In the genomic region with DNA sequence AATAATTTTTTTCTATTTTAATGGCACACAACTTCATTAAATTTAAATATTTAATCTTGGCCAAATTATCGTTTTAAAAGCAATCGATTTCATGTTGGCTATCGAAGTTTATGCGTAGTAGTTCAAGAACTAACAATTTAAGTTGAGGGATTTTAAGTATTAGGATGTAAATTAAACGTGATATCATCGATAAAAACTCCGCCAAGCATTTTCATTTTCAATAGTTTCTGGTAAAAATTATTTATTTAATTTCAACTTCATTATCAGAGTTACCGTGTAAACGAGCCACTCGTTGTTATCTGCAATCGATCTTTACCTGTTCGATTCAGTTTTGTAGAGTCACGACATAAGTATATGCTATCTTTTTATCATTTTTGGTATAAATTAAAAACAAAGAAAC, we compare ENCODE assay signal across 1 fruit fly cellular context.
TF ChIP-seq lines count a peak whose summit lies in the region.

No protein-coding gene starts in this region.

TF ChIP-seq in whole organism, embryonic, 481 proteins besides CTCF, POLR2A, EP300 and RAD21 (continued from another document and continues in another):
- peak; percentile 93 for TF ChIP-seq Mes4 (GFP tag; optimal IDR thresholded peaks at IDR 0.05; lab: Kevin White, UChicago)
- TF ChIP-seq Tbp (GFP tag; optimal IDR thresholded peaks at IDR 0.05; lab: Kevin White, UChicago): no peak
- TF ChIP-seq Hr51 (GFP tag; optimal IDR thresholded peaks at IDR 0.05; lab: Kevin White, UChicago): peak; percentile 92 to 99
- peak; percentile 96 for TF ChIP-seq CG12155 (GFP tag; optimal IDR thresholded peaks at IDR 0.05; lab: Kevin White, UChicago)
- peak; percentile 97 for TF ChIP-seq Fer2 (tag; optimal IDR thresholded peaks at IDR 0.05; lab: Kevin White, UChicago)
- TF ChIP-seq ssp (GFP tag; IDR thresholded peaks at IDR 0.05; lab: Robert Waterston, UW): peak; percentile 76
- TF ChIP-seq Fer3 (tag; optimal IDR thresholded peaks at IDR 0.05; lab: Kevin White, UChicago): peak; percentile 99
- TF ChIP-seq MESR4 (GFP tag; optimal IDR thresholded peaks at IDR 0.05; lab: Kevin White, UChicago): peak; percentile 73
- TF ChIP-seq CG11696 (GFP tag; IDR thresholded peaks at IDR 0.05; lab: Robert Waterston, UW): peak; percentile 95
- peak; percentile 97 for TF ChIP-seq caup (GFP tag; optimal IDR thresholded peaks at IDR 0.05; lab: Kevin White, UChicago; ENCODE audit: severe bottlenecking)
- peak; percentile 91 for TF ChIP-seq CG8765 (GFP tag; IDR thresholded peaks at IDR 0.05; lab: Robert Waterston, UW)
- no peak for TF ChIP-seq Trl (optimal IDR thresholded peaks at IDR 0.05; lab: Kevin White, UChicago)
- TF ChIP-seq Trl (GFP tag; optimal IDR thresholded peaks at IDR 0.05; lab: Kevin White, UChicago): peak; percentile 95
- TF ChIP-seq org-1 (GFP tag; optimal IDR thresholded peaks at IDR 0.05; lab: Kevin White, UChicago): peak; percentile 90
- TF ChIP-seq Asciz (GFP tag; optimal IDR thresholded peaks at IDR 0.05; lab: Kevin White, UChicago): peak; percentile 98
- peak; percentile 74 for TF ChIP-seq Sry-β (GFP tag; optimal IDR thresholded peaks at IDR 0.05; lab: Kevin White, UChicago)
- TF ChIP-seq CG17361 (GFP tag; IDR thresholded peaks at IDR 0.05; lab: Robert Waterston, UW): peak; percentile 98
- TF ChIP-seq Stat92E (GFP tag; optimal IDR thresholded peaks at IDR 0.05; lab: Kevin White, UChicago): peak in 1 of 3 experiments; percentile 95
- peak; percentile 96 for TF ChIP-seq H2.0 (GFP tag; IDR thresholded peaks at IDR 0.05; lab: Robert Waterston, UW)
- peak; percentile 98 for TF ChIP-seq CG6683 (GFP tag; optimal IDR thresholded peaks at IDR 0.05; lab: Kevin White, UChicago)
- TF ChIP-seq BEAF-32 (GFP tag; optimal IDR thresholded peaks at IDR 0.05; lab: Kevin White, UChicago): peak; percentile 46
- TF ChIP-seq CG4328 (GFP tag; optimal IDR thresholded peaks at IDR 0.05; lab: Kevin White, UChicago): peak; percentile 97
- peak; percentile 94 for TF ChIP-seq Dad (GFP tag; optimal IDR thresholded peaks at IDR 0.05; lab: Kevin White, UChicago)
- TF ChIP-seq NC2β (GFP tag; optimal IDR thresholded peaks at IDR 0.05; lab: Kevin White, UChicago): peak; percentile 99
- TF ChIP-seq CG17328 (GFP tag; IDR thresholded peaks at IDR 0.05; lab: Robert Waterston, UW): peak; percentile 98
- peak; percentile 86 for TF ChIP-seq Neu2 (GFP tag; optimal IDR thresholded peaks at IDR 0.05; lab: Kevin White, UChicago; ENCODE audit: borderline replicate concordance)
- no peak for TF ChIP-seq CG42726 (GFP tag; IDR thresholded peaks at IDR 0.05; lab: Robert Waterston, UW; ENCODE audit: partially characterized antibody)
- TF ChIP-seq bigmax (GFP tag; optimal IDR thresholded peaks at IDR 0.05; lab: Kevin White, UChicago): peak; percentile 74
- TF ChIP-seq tx (GFP tag; optimal IDR thresholded peaks at IDR 0.05; lab: Kevin White, UChicago): peak; percentile 84
- peak; percentile 95 for TF ChIP-seq run (tag; optimal IDR thresholded peaks at IDR 0.05; lab: Kevin White, UChicago)
- TF ChIP-seq ATbp (GFP tag; optimal IDR thresholded peaks at IDR 0.05; lab: Kevin White, UChicago): peak; percentile 99
- TF ChIP-seq Sox100B (GFP tag; optimal IDR thresholded peaks at IDR 0.05; lab: Kevin White, UChicago): peak; percentile 98
- TF ChIP-seq CG2116 (GFP tag; optimal IDR thresholded peaks at IDR 0.05; lab: Kevin White, UChicago): peak; percentile 91
- peak; percentile 88 for TF ChIP-seq fu2 (GFP tag; optimal IDR thresholded peaks at IDR 0.05; lab: Kevin White, UChicago)
- TF ChIP-seq PHDP (tag; optimal IDR thresholded peaks at IDR 0.05; lab: Kevin White, UChicago): peak; percentile 99
- TF ChIP-seq CG12299 (tag; optimal IDR thresholded peaks at IDR 0.05; lab: Kevin White, UChicago): peak; percentile 98
- peak; percentile 95 for TF ChIP-seq D19B (GFP tag; optimal IDR thresholded peaks at IDR 0.05; lab: Kevin White, UChicago)
- TF ChIP-seq CG9437 (GFP tag; optimal IDR thresholded peaks at IDR 0.05; lab: Kevin White, UChicago): peak; percentile 92
- peak; percentile 88 for TF ChIP-seq CG11085 (GFP tag; IDR thresholded peaks at IDR 0.05; lab: Robert Waterston, UW)
- TF ChIP-seq dysf (GFP tag; IDR thresholded peaks at IDR 0.05; lab: Robert Waterston, UW): peak; percentile 97
- peak; percentile 94 for TF ChIP-seq Mrtf (GFP tag; IDR thresholded peaks at IDR 0.05; lab: Robert Waterston, UW)
- peak; percentile 98 for TF ChIP-seq CG1233 (GFP tag; optimal IDR thresholded peaks at IDR 0.05; lab: Kevin White, UChicago)
- 0 out of 3 replicates have a peak, but pooled peaks have one; percentile 19 for TF ChIP-seq knrl (GFP tag; IDR thresholded peaks at IDR 0.05; lab: Robert Waterston, UW; ENCODE audit: partially characterized antibody)
- peak; percentile 97 for TF ChIP-seq Hmr (GFP tag; optimal IDR thresholded peaks at IDR 0.05; lab: Kevin White, UChicago)
- TF ChIP-seq Dip3 (GFP tag; optimal IDR thresholded peaks at IDR 0.05; lab: Kevin White, UChicago): peak; percentile 91
- peak; percentile 93; the same call in 2 of the 3 replicates for TF ChIP-seq B-H1 (GFP tag; IDR thresholded peaks at IDR 0.05; lab: Robert Waterston, UW)
- TF ChIP-seq CG10209 (GFP tag; optimal IDR thresholded peaks at IDR 0.05; lab: Kevin White, UChicago): peak; percentile 97
- peak; percentile 99 for TF ChIP-seq CG2712 (tag; optimal IDR thresholded peaks at IDR 0.05; lab: Kevin White, UChicago)
- peak; percentile 99 for TF ChIP-seq zfh1 (GFP tag; IDR thresholded peaks at IDR 0.05; lab: Robert Waterston, UW)
- TF ChIP-seq prd (optimal IDR thresholded peaks at IDR 0.05; lab: Kevin White, UChicago): no peak
- TF ChIP-seq prd (GFP tag; IDR thresholded peaks at IDR 0.05; lab: Robert Waterston, UW): peak; percentile 97
- TF ChIP-seq crp (GFP tag; optimal IDR thresholded peaks at IDR 0.05; lab: Kevin White, UChicago): peak in 1 of 2 experiments; percentile 67
- TF ChIP-seq so (GFP tag; IDR thresholded peaks at IDR 0.05; lab: Robert Waterston, UW): peak; percentile 98
- peak; percentile 98 for TF ChIP-seq CG14710 (tag; optimal IDR thresholded peaks at IDR 0.05; lab: Kevin White, UChicago)
- TF ChIP-seq Oaz (GFP tag; IDR thresholded peaks at IDR 0.05; lab: Robert Waterston, UW): peak; percentile 92
- TF ChIP-seq sna (GFP tag; IDR thresholded peaks at IDR 0.05; lab: Robert Waterston, UW; ENCODE audit: partially characterized antibody): no peak
- peak; percentile 99 for TF ChIP-seq nmo (GFP tag; optimal IDR thresholded peaks at IDR 0.05; lab: Kevin White, UChicago)
- peak; percentile 94 for TF ChIP-seq Mad (GFP tag; optimal IDR thresholded peaks at IDR 0.05; lab: Kevin White, UChicago)
- TF ChIP-seq Doc3 (GFP tag; IDR thresholded peaks at IDR 0.05; lab: Robert Waterston, UW; ENCODE audit: partially characterized antibody): 0 out of 3 replicates have a peak, but pooled peaks have one; percentile 44
- peak; percentile 94 for TF ChIP-seq CG18764 (GFP tag; optimal IDR thresholded peaks at IDR 0.05; lab: Kevin White, UChicago)
- TF ChIP-seq hbn (GFP tag; IDR thresholded peaks at IDR 0.05; lab: Robert Waterston, UW; ENCODE audit: partially characterized antibody): peak; percentile 36; the same call in 1 of the 2 replicates
- peak; percentile 98 for TF ChIP-seq nerfin-1 (tag; optimal IDR thresholded peaks at IDR 0.05; lab: Kevin White, UChicago)
- peak; percentile 92 for TF ChIP-seq exex (tag; optimal IDR thresholded peaks at IDR 0.05; lab: Kevin White, UChicago)
- TF ChIP-seq sr (GFP tag; IDR thresholded peaks at IDR 0.05; lab: Robert Waterston, UW): peak; percentile 83
- peak; percentile 98 for TF ChIP-seq CrebB (tag; optimal IDR thresholded peaks at IDR 0.05; lab: Kevin White, UChicago)
- peak; percentile 97 for TF ChIP-seq Oli (tag; optimal IDR thresholded peaks at IDR 0.05; lab: Kevin White, UChicago)
- TF ChIP-seq maf-S (GFP tag; optimal IDR thresholded peaks at IDR 0.05; lab: Kevin White, UChicago): peak; percentile 94
- TF ChIP-seq danr (GFP tag; IDR thresholded peaks at IDR 0.05; lab: Robert Waterston, UW): peak; percentile 87; the same call in 1 of the 2 replicates
- peak; percentile 98 for TF ChIP-seq CG15269 (tag; optimal IDR thresholded peaks at IDR 0.05; lab: Kevin White, UChicago)
- peak; percentile 97 for TF ChIP-seq CG2202 (tag; optimal IDR thresholded peaks at IDR 0.05; lab: Kevin White, UChicago)
- TF ChIP-seq stwl (tag; optimal IDR thresholded peaks at IDR 0.05; lab: Kevin White, UChicago): peak; percentile 99
- peak; percentile 91 for TF ChIP-seq CG5180 (GFP tag; optimal IDR thresholded peaks at IDR 0.05; lab: Kevin White, UChicago)
- TF ChIP-seq CG33213 (GFP tag; optimal IDR thresholded peaks at IDR 0.05; lab: Kevin White, UChicago): peak; percentile 99
- peak; percentile 99 for TF ChIP-seq CG31441 (GFP tag; IDR thresholded peaks at IDR 0.05; lab: Robert Waterston, UW)
- peak; percentile 94 for TF ChIP-seq en (GFP tag; optimal IDR thresholded peaks at IDR 0.05; lab: Kevin White, UChicago)
- peak; percentile 98 for TF ChIP-seq Fer1 (GFP tag; optimal IDR thresholded peaks at IDR 0.05; lab: Kevin White, UChicago)
- TF ChIP-seq CG31365 (tag; optimal IDR thresholded peaks at IDR 0.05; lab: Kevin White, UChicago): peak; percentile 90
- TF ChIP-seq gce (GFP tag; IDR thresholded peaks at IDR 0.05; lab: Robert Waterston, UW): peak; percentile 97
- TF ChIP-seq CG11723 (GFP tag; optimal IDR thresholded peaks at IDR 0.05; lab: Kevin White, UChicago): peak; percentile 94
- peak; percentile 95 for TF ChIP-seq CG10366 (GFP tag; IDR thresholded peaks at IDR 0.05; lab: Robert Waterston, UW)
- TF ChIP-seq esg (GFP tag; conservative IDR thresholded peaks at IDR 0.05; lab: Robert Waterston, UW): peak; percentile 93
- TF ChIP-seq Sox102F (GFP tag; optimal IDR thresholded peaks at IDR 0.05; lab: Kevin White, UChicago): peak; percentile 98
- peak; percentile 96 for TF ChIP-seq CG10959 (GFP tag; IDR thresholded peaks at IDR 0.05; lab: Robert Waterston, UW)
- TF ChIP-seq wek (GFP tag; optimal IDR thresholded peaks at IDR 0.05; lab: Kevin White, UChicago): peak; percentile 92
- TF ChIP-seq CG3838 (GFP tag; optimal IDR thresholded peaks at IDR 0.05; lab: Kevin White, UChicago): peak; percentile 90
- peak in 1 of 2 experiments; percentile 89 for TF ChIP-seq Hr78 (GFP tag; optimal IDR thresholded peaks at IDR 0.05; lab: Kevin White, UChicago)
- peak; percentile 80; the same call in 1 of the 2 replicates for TF ChIP-seq CG9215 (GFP tag; IDR thresholded peaks at IDR 0.05; lab: Robert Waterston, UW)
- TF ChIP-seq Xrp1 (GFP tag; IDR thresholded peaks at IDR 0.05; lab: Robert Waterston, UW): peak; percentile 99
- TF ChIP-seq Six4 (GFP tag; optimal IDR thresholded peaks at IDR 0.05; lab: Kevin White, UChicago): peak; percentile 99
- TF ChIP-seq tgo (GFP tag; IDR thresholded peaks at IDR 0.05; lab: Robert Waterston, UW): peak; percentile 95
- TF ChIP-seq Lhr (GFP tag; optimal IDR thresholded peaks at IDR 0.05; lab: Kevin White, UChicago): peak; percentile 92
- peak; percentile 97 for TF ChIP-seq Rfx (GFP tag; IDR thresholded peaks at IDR 0.05; lab: Robert Waterston, UW)
- peak; percentile 92 for TF ChIP-seq gsb (GFP tag; IDR thresholded peaks at IDR 0.05; lab: Robert Waterston, UW)
- TF ChIP-seq dm (GFP tag; optimal IDR thresholded peaks at IDR 0.05; lab: Kevin White, UChicago): peak; percentile 85
- peak; percentile 94 for TF ChIP-seq CG15011 (GFP tag; optimal IDR thresholded peaks at IDR 0.05; lab: Kevin White, UChicago)
- peak; percentile 94 for TF ChIP-seq MBD-R2 (GFP tag; IDR thresholded peaks at IDR 0.05; lab: Robert Waterston, UW)
- TF ChIP-seq Dip2 (GFP tag; IDR thresholded peaks at IDR 0.05; lab: Robert Waterston, UW): peak; percentile 56; the same call in 1 of the 2 replicates
- TF ChIP-seq HLH4C (GFP tag; IDR thresholded peaks at IDR 0.05; lab: Robert Waterston, UW; ENCODE audit: partially characterized antibody): 0 out of 3 replicates have a peak, but pooled peaks have one; percentile 40
- TF ChIP-seq NC2α (GFP tag; optimal IDR thresholded peaks at IDR 0.05; lab: Kevin White, UChicago): peak; percentile 91
- peak; percentile 99 for TF ChIP-seq tap (tag; optimal IDR thresholded peaks at IDR 0.05; lab: Kevin White, UChicago)
- TF ChIP-seq wor (GFP tag; IDR thresholded peaks at IDR 0.05; lab: Robert Waterston, UW): peak; percentile 92
- peak; percentile 81 for TF ChIP-seq Elba2 (GFP tag; optimal IDR thresholded peaks at IDR 0.05; lab: Kevin White, UChicago)
- TF ChIP-seq CG13624 (GFP tag; optimal IDR thresholded peaks at IDR 0.05; lab: Kevin White, UChicago): peak; percentile 96
- TF ChIP-seq CG18619 (GFP tag; optimal IDR thresholded peaks at IDR 0.05; lab: Kevin White, UChicago): peak; percentile 94
- TF ChIP-seq pita (GFP tag; optimal IDR thresholded peaks at IDR 0.05; lab: Kevin White, UChicago): no peak
- peak; percentile 91 for TF ChIP-seq sima (GFP tag; optimal IDR thresholded peaks at IDR 0.05; lab: Kevin White, UChicago)
- peak; percentile 98 for TF ChIP-seq gsb-n (tag; optimal IDR thresholded peaks at IDR 0.05; lab: Kevin White, UChicago)
- no peak for TF ChIP-seq ato (GFP tag; IDR thresholded peaks at IDR 0.05; lab: Robert Waterston, UW; ENCODE audit: partially characterized antibody)
- TF ChIP-seq CG9876 (GFP tag; optimal IDR thresholded peaks at IDR 0.05; lab: Kevin White, UChicago): peak; percentile 84
- peak; percentile 91 for TF ChIP-seq crc (GFP tag; optimal IDR thresholded peaks at IDR 0.05; lab: Kevin White, UChicago)
- peak; percentile 88 for TF ChIP-seq CG32772 (GFP tag; IDR thresholded peaks at IDR 0.05; lab: Robert Waterston, UW)
- peak; percentile 97 for TF ChIP-seq lbe (GFP tag; optimal IDR thresholded peaks at IDR 0.05; lab: Kevin White, UChicago)
- TF ChIP-seq CG7839 (tag; optimal IDR thresholded peaks at IDR 0.05; lab: Kevin White, UChicago): peak; percentile 99
- TF ChIP-seq Dp (GFP tag; optimal IDR thresholded peaks at IDR 0.05; lab: Kevin White, UChicago): peak; percentile 47
- peak; percentile 94 for TF ChIP-seq CG2199 (GFP tag; IDR thresholded peaks at IDR 0.05; lab: Robert Waterston, UW)
- TF ChIP-seq CG6765 (GFP tag; optimal IDR thresholded peaks at IDR 0.05; lab: Kevin White, UChicago): peak; percentile 99
- peak; percentile 96 for TF ChIP-seq ken (GFP tag; IDR thresholded peaks at IDR 0.05; lab: Robert Waterston, UW)
- TF ChIP-seq phol (tag; optimal IDR thresholded peaks at IDR 0.05; lab: Kevin White, UChicago): peak; percentile 99
- peak; percentile 97 for TF ChIP-seq Hsf (GFP tag; optimal IDR thresholded peaks at IDR 0.05; lab: Kevin White, UChicago)
- peak; percentile 76 for TF ChIP-seq CG15073 (GFP tag; optimal IDR thresholded peaks at IDR 0.05; lab: Kevin White, UChicago)
- peak; percentile 72; the same call in 1 of the 3 replicates for TF ChIP-seq z (GFP tag; IDR thresholded peaks at IDR 0.05; lab: Robert Waterston, UW)
- peak; percentile 94 for TF ChIP-seq ase (GFP tag; IDR thresholded peaks at IDR 0.05; lab: Robert Waterston, UW)
- no peak for TF ChIP-seq hb (GFP tag; IDR thresholded peaks at IDR 0.05; lab: Robert Waterston, UW; ENCODE audit: partially characterized antibody)
